Fruit fly (Drosophila melanogaster) whole organism, embryonic: ENCODE results near the gene PGAP1.

Experiments
- Atf3 ChIP-seq: fragments of 200-800 bp; sonication (Bioruptor generic); optimal IDR thresholded peaks from 3 replicates; lab custom pipeline; 2016; ENCODE audit warnings: missing biosample characterization, missing genetic modification characterization
- BEAF-32 ChIP-seq: fragments of 200-800 bp; sonication (Bioruptor generic); optimal IDR thresholded peaks from 3 replicates; lab custom pipeline; 2017; ENCODE audit warnings: missing biosample characterization, missing genetic modification characterization, mild to moderate bottlenecking, moderate library complexity, missing genetic modification reagents
- BtbVII ChIP-seq: fragments of 200-800 bp; sonication (Bioruptor generic); optimal IDR thresholded peaks from 3 replicates; lab custom pipeline; 2017; ENCODE audit warnings: missing biosample characterization, mild to moderate bottlenecking, missing genetic modification characterization
- CG10321 ChIP-seq: fragments of 200-800 bp; sonication (Bioruptor generic); IDR thresholded peaks from 2 replicates; pipeline ENCODE4 v1.3.6; 2022; ENCODE audit warnings: missing biosample characterization, missing genetic modification characterization
- CG10543 ChIP-seq: fragments of 200-800 bp; sonication (Bioruptor generic); optimal IDR thresholded peaks from 3 replicates; lab custom pipeline; 2017; ENCODE audit warnings: missing biosample characterization, mild to moderate bottlenecking, missing genetic modification characterization, moderate library complexity
- CG11398 ChIP-seq: fragments of 200-800 bp; sonication (Bioruptor generic); optimal IDR thresholded peaks from 2 replicates; lab custom pipeline; 2016; ENCODE audit warnings: missing biosample characterization, missing genetic modification characterization
- CG13424 ChIP-seq: fragments of 200-800 bp; sonication (Bioruptor generic); optimal IDR thresholded peaks from 2 replicates; lab custom pipeline; 2019; ENCODE audit warnings: missing biosample characterization, mild to moderate bottlenecking, missing genetic modification characterization, moderate library complexity
- CG13624 ChIP-seq: fragments of 200-800 bp; sonication (Bioruptor generic); optimal IDR thresholded peaks from 2 replicates; lab custom pipeline; 2016; ENCODE audit warnings: missing biosample characterization, missing genetic modification characterization
- CG17829 ChIP-seq: fragments of 200-800 bp; optimal IDR thresholded peaks from 2 replicates; lab custom pipeline; 2019; ENCODE audit warnings: missing biosample characterization, mild to moderate bottlenecking, missing genetic modification characterization, moderate library complexity
- CG1792 ChIP-seq: fragments of 200-800 bp; sonication (Bioruptor generic); optimal IDR thresholded peaks from 2 replicates; lab custom pipeline; 2016; ENCODE audit warnings: missing biosample characterization, missing genetic modification characterization
- CG1832 ChIP-seq: fragments of 200-800 bp; sonication (Bioruptor generic); optimal IDR thresholded peaks from 2 replicates; lab custom pipeline; 2017; ENCODE audit warnings: missing biosample characterization, mild to moderate bottlenecking, missing genetic modification characterization, inconsistent platforms
- CG31388 ChIP-seq: fragments of 200-800 bp; sonication (Bioruptor generic); optimal IDR thresholded peaks from 2 replicates; lab custom pipeline; 2016; ENCODE audit warnings: missing biosample characterization, missing genetic modification characterization
- CG33213 ChIP-seq: fragments of 200-800 bp; sonication (Bioruptor generic); optimal IDR thresholded peaks from 3 replicates; lab custom pipeline; 2016; ENCODE audit warnings: missing biosample characterization, missing genetic modification characterization
- CG3995 ChIP-seq: fragments of 200-800 bp; sonication (Bioruptor generic); optimal IDR thresholded peaks from 3 replicates; lab custom pipeline; 2016; ENCODE audit warnings: missing biosample characterization, missing genetic modification characterization
- CG4282 ChIP-seq: fragments of 200-800 bp; sonication (Bioruptor generic); optimal IDR thresholded peaks from 2 replicates; lab custom pipeline; 2016; ENCODE audit warnings: missing biosample characterization, missing genetic modification characterization
- CG4424 ChIP-seq: fragments of 200-800 bp; sonication (Bioruptor generic); optimal IDR thresholded peaks from 3 replicates; lab custom pipeline; 2016; ENCODE audit warnings: missing biosample characterization, missing genetic modification characterization
- CG7928 ChIP-seq: fragments of 200-800 bp; sonication (Bioruptor generic); optimal IDR thresholded peaks from 2 replicates; lab custom pipeline; 2017; ENCODE audit warnings: missing biosample characterization, mild to moderate bottlenecking, missing genetic modification characterization
- CG9215 ChIP-seq: fragments of 200-800 bp; sonication (Bioruptor generic); IDR thresholded peaks from 2 replicates; pipeline ENCODE4 v1.3.6; 2022; ENCODE audit warnings: missing biosample characterization, missing genetic modification characterization
- CG9437 ChIP-seq: fragments of 200-800 bp; sonication (Bioruptor generic); optimal IDR thresholded peaks from 2 replicates; lab custom pipeline; 2018; ENCODE audit warnings: missing biosample characterization, mild to moderate bottlenecking, missing genetic modification characterization
- Camta ChIP-seq: fragments of 200-800 bp; sonication (Bioruptor generic); optimal IDR thresholded peaks from 2 replicates; lab custom pipeline; 2016; ENCODE audit warnings: missing biosample characterization, missing genetic modification characterization
- Doc3 ChIP-seq: fragments of 200-800 bp; sonication (Bioruptor generic); IDR thresholded peaks from 3 replicates; pipeline ENCODE4 v1.3.6; 2022; ENCODE audit warnings: missing biosample characterization, missing genetic modification characterization; ENCODE audit not compliant: partially characterized antibody
- E2f2 ChIP-seq: fragments of 200-800 bp; sonication (Bioruptor generic); IDR thresholded peaks from 2 replicates; pipeline ENCODE4 v1.3.6; 2022; ENCODE audit warnings: missing biosample characterization, missing genetic modification characterization
- Fer1 ChIP-seq: fragments of 200-800 bp; sonication (Bioruptor generic); optimal IDR thresholded peaks from 2 replicates; lab custom pipeline; 2017; ENCODE audit warnings: missing biosample characterization, mild to moderate bottlenecking, missing genetic modification characterization
- H15 ChIP-seq: fragments of 200-800 bp; sonication (Bioruptor generic); IDR thresholded peaks from 3 replicates; pipeline ENCODE4 v1.3.6; 2022; ENCODE audit warnings: missing biosample characterization, missing genetic modification characterization
- HLH4C ChIP-seq: fragments of 200-800 bp; sonication (Bioruptor generic); IDR thresholded peaks from 3 replicates; pipeline ENCODE4 v1.3.6; 2022; ENCODE audit warnings: missing biosample characterization, missing genetic modification characterization; ENCODE audit not compliant: partially characterized antibody
- HLHmδ ChIP-seq: fragments of 200-800 bp; sonication (Bioruptor generic); optimal IDR thresholded peaks from 2 replicates; lab custom pipeline; 2018; ENCODE audit warnings: missing biosample characterization, mild to moderate bottlenecking, missing genetic modification characterization, moderate library complexity
- Hr3 ChIP-seq: fragments of 200-800 bp; sonication (Bioruptor generic); optimal IDR thresholded peaks from 3 replicates; lab custom pipeline; 2016; ENCODE audit warnings: missing biosample characterization, missing genetic modification characterization
- Hr51 ChIP-seq, 2 experiments: fragments of 200-800 bp; sonication (Bioruptor generic); optimal IDR thresholded peaks; 2 replicates in 1 of 2; 3 replicates in 1 of 2; lab custom pipeline; 2016 to 2018; ENCODE audit warnings: missing biosample characterization in 2 of 2, missing genetic modification characterization in 2 of 2, mild to moderate bottlenecking in 1 of 2, moderate library complexity in 1 of 2
- NC2β ChIP-seq: fragments of 200-800 bp; sonication (Bioruptor generic); optimal IDR thresholded peaks from 2 replicates; lab custom pipeline; 2016; ENCODE audit warnings: missing biosample characterization, missing genetic modification characterization
- Opbp ChIP-seq: fragments of 200-800 bp; sonication (Bioruptor generic); IDR thresholded peaks from 3 replicates; pipeline ENCODE4 v1.3.6; 2022; ENCODE audit warnings: missing biosample characterization, missing genetic modification characterization; ENCODE audit not compliant: partially characterized antibody
- Sry-δ ChIP-seq: fragments of 200-800 bp; sonication (Bioruptor generic); optimal IDR thresholded peaks from 2 replicates; lab custom pipeline; 2016; ENCODE audit warnings: missing biosample characterization, missing genetic modification characterization
- Usf ChIP-seq: fragments of 200-800 bp; sonication (Bioruptor generic); optimal IDR thresholded peaks from 2 replicates; lab custom pipeline; 2017; ENCODE audit warnings: missing genotype, missing biosample characterization, missing genetic modification characterization
- bab2 ChIP-seq: fragments of 200-800 bp; sonication (Bioruptor generic); optimal IDR thresholded peaks from 2 replicates; lab custom pipeline; 2016; ENCODE audit warnings: missing biosample characterization, missing genetic modification characterization
- cad ChIP-seq: fragments of >200 bp; optimal IDR thresholded peaks from 2 replicates; lab custom pipeline; 2017; ENCODE audit warnings: missing biosample characterization, missing genetic modification characterization
- cas ChIP-seq: fragments of 200-800 bp; sonication (Bioruptor generic); IDR thresholded peaks from 2 replicates; pipeline ENCODE4 v1.3.6; 2022; ENCODE audit warnings: missing biosample characterization, missing genetic modification characterization
- chif ChIP-seq, 2 experiments: fragments of 200-800 bp; sonication (Bioruptor generic); optimal IDR thresholded peaks; 3 replicates each; lab custom pipeline; 2016; ENCODE audit warnings: missing biosample characterization in 2 of 2, missing genetic modification characterization in 2 of 2
- croc ChIP-seq: fragments of 200-800 bp; sonication (Bioruptor generic); conservative IDR thresholded peaks from 3 replicates; pipeline ENCODE4 v1.3.6; 2022; ENCODE audit warnings: missing biosample characterization, missing genetic modification characterization
- ewg ChIP-seq: fragments of 200-800 bp; sonication (Bioruptor generic); optimal IDR thresholded peaks from 3 replicates; lab custom pipeline; 2017; ENCODE audit warnings: mild to moderate bottlenecking, missing biosample characterization, missing genetic modification reagents, missing genetic modification characterization
- gro ChIP-seq: fragments of 200-800 bp; sonication (Bioruptor generic); optimal IDR thresholded peaks from 2 replicates; lab custom pipeline; 2016; ENCODE audit warnings: missing biosample characterization, missing genetic modification characterization
- gsb ChIP-seq: fragments of 200-800 bp; sonication (Bioruptor generic); IDR thresholded peaks from 2 replicates; pipeline ENCODE4 v1.3.6; 2022; ENCODE audit warnings: missing biosample characterization, missing genetic modification characterization
- inv ChIP-seq: fragments of 200-800 bp; sonication (Bioruptor generic); IDR thresholded peaks from 2 replicates; pipeline ENCODE4 v1.3.6; 2022; ENCODE audit warnings: missing biosample characterization, missing genetic modification characterization; ENCODE audit not compliant: partially characterized antibody
- jing ChIP-seq: fragments of 200-800 bp; sonication (Bioruptor generic); optimal IDR thresholded peaks from 2 replicates; lab custom pipeline; 2018; ENCODE audit warnings: missing biosample characterization, mild to moderate bottlenecking, missing genetic modification characterization
- ken ChIP-seq: fragments of 200-800 bp; sonication (Bioruptor generic); IDR thresholded peaks from 3 replicates; pipeline ENCODE4 v1.3.6; 2022; ENCODE audit warnings: missing biosample characterization, missing genetic modification characterization
- phol ChIP-seq: fragments of 200-800 bp; sonication (Bioruptor generic); optimal IDR thresholded peaks from 3 replicates; lab custom pipeline; 2018; ENCODE audit warnings: missing biosample characterization, mild to moderate bottlenecking, missing genetic modification characterization, moderate library complexity
- prd ChIP-seq, 3 experiments: fragments of >200 bp in 2 of 3; fragments of 200-800 bp in 1 of 3; sonication (Bioruptor generic) in 1 of 3; optimal IDR thresholded peaks in 2 of 3; IDR thresholded peaks in 1 of 3; 2 replicates in 2 of 3; 3 replicates in 1 of 3; pipeline versions ENCODE4 v1.3.6 to Lab custom; 2017 to 2022; ENCODE audit warnings: missing biosample characterization in 1 of 3, missing genetic modification characterization in 1 of 3
- ranshi ChIP-seq: fragments of 200-800 bp; sonication (Bioruptor generic); IDR thresholded peaks from 2 replicates; pipeline ENCODE4 v1.3.6; 2022; ENCODE audit warnings: missing biosample characterization, missing genetic modification characterization
- row ChIP-seq: fragments of 200-800 bp; sonication (Bioruptor generic); IDR thresholded peaks from 3 replicates; pipeline ENCODE4 v1.3.6; 2022; ENCODE audit warnings: missing biosample characterization, missing genetic modification characterization
- vfl ChIP-seq: fragments of 200-800 bp; sonication (Bioruptor generic); optimal IDR thresholded peaks from 2 replicates; lab custom pipeline; 2016; ENCODE audit warnings: missing biosample characterization, missing genetic modification characterization
- wor ChIP-seq: fragments of 200-800 bp; sonication (Bioruptor generic); IDR thresholded peaks from 2 replicates; pipeline ENCODE4 v1.3.6; 2022; ENCODE audit warnings: missing biosample characterization, missing genetic modification characterization
- z ChIP-seq: fragments of 200-800 bp; sonication (Bioruptor generic); IDR thresholded peaks from 3 replicates; pipeline ENCODE4 v1.3.6; 2022; ENCODE audit warnings: missing biosample characterization, missing genetic modification characterization

Gene PGAP1

DNA sequence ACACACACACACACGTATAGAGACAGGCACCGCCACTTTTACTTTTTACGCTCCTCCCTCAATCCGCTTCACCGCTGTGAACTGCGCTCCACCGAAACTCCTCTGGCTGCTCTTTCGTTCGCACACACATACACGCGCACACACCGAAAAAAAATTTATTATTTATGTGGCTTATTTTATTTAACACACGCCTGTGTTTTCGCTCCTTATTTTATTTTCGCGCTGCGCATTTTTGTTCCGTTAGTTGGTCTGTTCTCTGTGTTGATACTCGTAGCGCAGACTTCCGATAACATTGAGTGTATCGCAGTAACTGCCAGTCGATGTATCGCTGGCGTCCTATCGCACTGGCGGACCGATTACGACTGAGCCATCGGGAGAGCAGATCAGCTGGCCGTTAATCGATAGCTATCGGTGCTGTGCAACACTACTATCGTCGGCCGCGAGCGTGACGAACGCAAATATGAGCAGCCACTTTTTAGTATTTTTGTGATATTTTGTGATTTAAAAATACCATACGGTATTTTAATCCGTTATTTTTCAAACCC, 48.5 kb upstream of the PGAP1 start, which contains the start of gene Snx27 (continued):
- TF ChIP-seq NC2β (GFP tag; lab: Kevin White, UChicago) (peak; percentile 62), CG13624 (peak; percentile 75), CG11398 (no peak), prd (optimal IDR thresholded peaks at IDR 0.05; lab: Kevin White, UChicago) (no peak), prd (GFP tag; IDR thresholded peaks at IDR 0.05; lab: Robert Waterston, UW) (peak; percentile 69), gro (peak; percentile 83), ken (GFP tag; lab: Robert Waterston, UW) (peak; percentile 60), cad (no peak), Sry-δ (GFP tag; lab: Kevin White, UChicago) (peak; percentile 96), Camta (GFP tag; lab: Kevin White, UChicago) (peak; percentile 6), row (GFP tag; lab: Robert Waterston, UW) (peak; percentile 57), HLHmδ (GFP tag; lab: Kevin White, UChicago) (peak; percentile 83), CG33213 (GFP tag; lab: Kevin White, UChicago) (peak; percentile 78), bab2 (GFP tag; lab: Kevin White, UChicago) (peak; percentile 12), Usf (no peak), gsb (GFP tag; lab: Robert Waterston, UW) (no peak), CG10321 (GFP tag; lab: Robert Waterston, UW) (no peak), HLH4C (peak; percentile 99), ranshi (GFP tag; lab: Robert Waterston, UW) (0 out of 2 replicates have a peak, but pooled peaks have one; percentile 6), CG1832 (GFP tag; lab: Kevin White, UChicago) (no peak), ewg (GFP tag; lab: Kevin White, UChicago) (peak; percentile 23), CG31388 (GFP tag; lab: Kevin White, UChicago) (no peak), CG4282 (no peak), chif (GFP tag; optimal IDR thresholded peaks at IDR 0.05; lab: Kevin White, UChicago) (peak; percentile 23 to 25), croc (GFP tag; lab: Robert Waterston, UW) (no peak), phol (peak; percentile 64), BEAF-32 (peak; percentile 100), Opbp (GFP tag; lab: Robert Waterston, UW) (peak; percentile 99), z (GFP tag; lab: Robert Waterston, UW) (no peak), CG7928 (GFP tag; lab: Kevin White, UChicago) (peak; percentile 56), Atf3 (no peak), Hr3 (peak; percentile 48), CG1792 (GFP tag; lab: Kevin White, UChicago) (peak; percentile 32), E2f2 (GFP tag; lab: Robert Waterston, UW) (peak; percentile 76), inv (GFP tag; lab: Robert Waterston, UW) (peak; percentile 99), vfl (GFP tag; lab: Kevin White, UChicago) (peak; percentile 48), CG3995 (peak; percentile 38), jing (GFP tag; lab: Kevin White, UChicago) (no peak), cas (GFP tag; lab: Robert Waterston, UW) (no peak), CG13424 (tag; lab: Kevin White, UChicago) (no peak), CG17829 (tag; lab: Kevin White, UChicago) (peak; percentile 57), CG10543 (GFP tag; lab: Kevin White, UChicago) (no peak), CG4424 (no peak), Fer1 (GFP tag; lab: Kevin White, UChicago) (peak; percentile 50), CG9437 (GFP tag; lab: Kevin White, UChicago) (no peak), Doc3 (peak; percentile 97), BtbVII (GFP tag; lab: Kevin White, UChicago) (no peak), CG9215 (GFP tag; lab: Robert Waterston, UW) (no peak; the same call in 1 of the 2 replicates), wor (GFP tag; lab: Robert Waterston, UW) (no peak), Hr51 (GFP tag; optimal IDR thresholded peaks at IDR 0.05; lab: Kevin White, UChicago) (peak in 1 of 2 experiments; percentile 50), H15 (GFP tag; lab: Robert Waterston, UW) (no peak)
